Fruit fly (Drosophila melanogaster) whole organism, prepupa: ENCODE data around the gene CG14958.
A peak's percentile ranks its signal among the peaks of the same experiment; 100 is the strongest.

Experiments
- CG11294 ChIP-seq: fragments of 200-800 bp; sonication (Bioruptor generic); IDR thresholded peaks from 2 replicates; pipeline ENCODE4 v1.3.6; 2022; ENCODE audit warnings: missing biosample characterization, missing genetic modification characterization
- CG8319 ChIP-seq: fragments of 200-800 bp; sonication (Bioruptor generic); optimal IDR thresholded peaks from 3 replicates; lab custom pipeline; 2016; ENCODE audit warnings: missing biosample characterization, missing genetic modification characterization
- Ets21C ChIP-seq: fragments of 200-800 bp; sonication (Bioruptor generic); optimal IDR thresholded peaks from 3 replicates; lab custom pipeline; 2016; ENCODE audit warnings: missing biosample characterization, missing genetic modification characterization
- Gug ChIP-seq: fragments of 200-800 bp; sonication (Bioruptor generic); IDR thresholded peaks from 2 replicates; pipeline ENCODE4 v1.3.6; 2022; ENCODE audit warnings: missing biosample characterization, missing genetic modification characterization
- Hr39 ChIP-seq: fragments of 200-800 bp; sonication (Bioruptor generic); optimal IDR thresholded peaks from 2 replicates; lab custom pipeline; 2016; ENCODE audit warnings: missing biosample characterization, missing genetic modification characterization
- salr ChIP-seq, 2 experiments: fragments of 200-800 bp; sonication (Bioruptor generic); optimal IDR thresholded peaks; 3 replicates each; lab custom pipeline; 2016 to 2018; ENCODE audit warnings: missing biosample characterization in 2 of 2, missing genetic modification characterization in 2 of 2, mild to moderate bottlenecking in 1 of 2
- ss ChIP-seq, 2 experiments: fragments of 200-800 bp; sonication (Bioruptor generic); optimal IDR thresholded peaks; 2 replicates in 1 of 2; 3 replicates in 1 of 2; lab custom pipeline; 2017 to 2018; ENCODE audit warnings: mild to moderate bottlenecking in 2 of 2, missing biosample characterization in 2 of 2, missing genetic modification characterization in 2 of 2, moderate library complexity in 1 of 2

DNA sequence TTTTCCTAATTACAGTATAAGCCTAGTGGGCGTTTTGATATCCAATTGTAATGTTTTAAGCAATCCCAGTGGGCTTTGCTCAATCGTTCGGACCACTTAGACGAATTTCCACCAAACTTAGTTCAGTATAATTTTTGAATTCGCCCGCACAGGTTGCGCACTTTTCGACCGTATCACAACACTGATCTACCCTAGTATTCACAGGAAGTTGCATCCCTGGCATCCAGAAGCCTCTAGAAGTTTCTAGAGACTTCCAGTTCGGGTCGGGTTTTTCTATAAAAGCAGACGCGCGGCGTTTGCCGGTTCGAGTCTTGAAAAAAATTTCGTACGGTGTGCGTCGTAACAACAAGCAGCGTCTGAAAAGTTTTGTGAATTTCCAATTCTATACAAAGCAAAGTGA lies 3.1 kb downstream of the CG14958 start, which contains the start of gene Hsp83:
- TF ChIP-seq Hr39 (GFP tag; lab: Kevin White, UChicago): peak; percentile 75
- peak; percentile 70 for TF ChIP-seq Gug (GFP tag; lab: Robert Waterston, UW)
- peak; percentile 3 to 90 for TF ChIP-seq salr (GFP tag; optimal IDR thresholded peaks at IDR 0.05; lab: Kevin White, UChicago)
- peak; percentile 98 for TF ChIP-seq ss (GFP tag; optimal IDR thresholded peaks at IDR 0.05; lab: Kevin White, UChicago)
- TF ChIP-seq Ets21C (GFP tag; lab: Kevin White, UChicago): peak; percentile 76
- TF ChIP-seq CG11294 (GFP tag; lab: Robert Waterston, UW): peak; percentile 53; the same call in 1 of the 2 replicates
- TF ChIP-seq CG8319 (GFP tag; lab: Kevin White, UChicago): peak; percentile 89
